Worm (Caenorhabditis elegans): ENCODE results near the gene ttr-35.

ce11 chrX:6531896-6532295 is 19.8 kb downstream of the ttr-35 start:
- TF ChIP-seq him-1 (tag; optimal IDR thresholded peaks at IDR 0.05) (no peak), W03F9.2 (tag; optimal IDR thresholded peaks at IDR 0.05) (no peak), dao-5 (tag; optimal IDR thresholded peaks at IDR 0.05) (no peak)

All from whole organism, L4/young adult.